Fruit fly (Drosophila melanogaster) S2 (cell line): Measurements from ENCODE around the gene CG32450.

Experiments
- CG8478 ChIP-seq: fragments of >200 bp; optimal IDR thresholded peaks from 2 replicates; lab custom pipeline; 2018
- CTCF ChIP-seq, 2 experiments: fragments of >200 bp; optimal IDR thresholded peaks; 2 replicates each; lab custom pipeline; 2018

Gene CG32450

DNA sequence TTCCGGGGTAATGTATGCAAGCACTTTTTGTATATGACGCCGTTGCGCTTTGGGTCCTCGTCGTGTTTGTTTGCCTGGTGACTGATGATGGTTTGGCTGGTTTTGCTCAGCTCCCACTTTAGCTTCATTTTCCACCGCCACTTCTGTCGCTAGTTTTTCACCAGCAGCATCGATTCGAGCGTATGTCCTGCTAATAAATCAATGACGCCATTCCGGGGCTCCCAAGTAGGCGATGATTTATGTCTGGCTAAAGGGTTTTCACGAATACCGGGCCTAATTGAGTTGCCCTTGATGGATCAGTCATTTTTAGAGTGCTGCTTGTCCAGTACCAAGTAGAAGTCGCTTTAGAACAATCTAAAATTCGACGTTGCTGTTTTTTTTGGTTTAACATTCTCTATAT is at the start of gene CG32450:
Gene CG32450, plus strand, starts transcription at position 301 of the 400 bp plus-strand sequence.
- no peak for TF ChIP-seq CTCF (optimal IDR thresholded peaks at IDR 0.05; lab: Kevin White, UChicago)
- TF ChIP-seq CG8478 (lab: Kevin White, UChicago), result no peak

DNA sequence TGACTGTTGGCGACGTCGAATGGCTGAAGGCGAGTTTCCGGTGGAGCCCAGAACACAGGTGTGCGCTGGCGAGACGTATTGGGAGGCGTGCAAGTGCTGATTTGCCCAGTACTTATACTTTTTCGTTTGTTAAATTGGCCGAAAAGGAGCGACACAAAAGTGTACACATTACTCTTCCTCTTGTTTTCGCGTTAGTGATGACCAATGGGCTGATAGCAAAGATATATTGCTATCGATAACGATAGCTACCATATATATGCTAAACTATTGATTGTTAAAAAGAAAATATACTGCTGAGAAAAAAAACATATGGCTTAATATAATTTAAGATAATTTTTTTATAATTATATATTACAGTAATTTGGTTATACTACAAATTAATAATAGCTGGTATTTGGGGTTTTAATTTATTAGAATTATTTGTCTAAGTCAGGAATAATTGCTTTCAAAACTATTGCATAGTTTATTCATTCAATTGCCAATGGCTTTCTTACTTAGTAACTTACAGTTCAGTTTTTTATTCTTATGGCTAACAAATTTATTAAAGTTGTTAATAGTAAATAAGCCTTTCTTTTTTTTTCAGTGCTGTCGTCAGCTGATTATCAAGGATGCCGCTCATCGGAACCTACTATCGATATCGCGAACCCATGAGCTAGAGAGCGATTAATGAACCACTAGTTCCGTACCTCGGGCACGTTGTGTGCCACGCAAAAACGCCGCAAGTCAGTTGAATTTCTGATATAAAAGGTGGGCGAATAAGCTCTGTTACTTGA is 41.4 kb upstream of the CG32450 start, which contains the start of the genes Hem and IleRS:
Gene Hem, minus strand, starts transcription at position 202 of the 773 bp plus-strand sequence.
Gene IleRS, plus strand, starts transcription at position 672 of the 773 bp plus-strand sequence.
- TF ChIP-seq CG8478 (lab: Kevin White, UChicago), result no peak
- TF ChIP-seq CTCF (optimal IDR thresholded peaks at IDR 0.05; lab: Kevin White, UChicago), result no peak

DNA sequence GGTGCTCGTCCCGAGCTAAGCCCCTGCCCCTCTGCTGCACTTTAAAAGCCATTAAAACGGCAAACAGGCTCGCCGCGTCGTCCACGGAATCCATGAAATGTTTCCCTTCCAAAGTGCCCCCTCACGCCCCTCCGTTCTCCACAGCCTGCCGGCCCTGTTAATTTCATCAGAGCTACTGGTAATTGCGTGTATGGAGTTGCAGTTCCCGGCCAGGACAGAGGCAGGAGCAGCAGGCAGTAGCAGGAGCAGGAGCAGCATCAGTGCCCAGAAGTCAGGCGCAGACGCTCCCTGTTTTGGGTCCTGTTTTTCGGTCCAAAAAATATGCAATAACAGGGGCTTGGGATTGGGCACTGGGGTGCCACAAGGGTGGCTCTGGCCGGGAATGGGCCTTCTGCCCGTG is 12.7 kb upstream of the CG32450 start:
- TF ChIP-seq CTCF (optimal IDR thresholded peaks at IDR 0.05; lab: Kevin White, UChicago) (no peak), CG8478 (lab: Kevin White, UChicago) (no peak)

DNA sequence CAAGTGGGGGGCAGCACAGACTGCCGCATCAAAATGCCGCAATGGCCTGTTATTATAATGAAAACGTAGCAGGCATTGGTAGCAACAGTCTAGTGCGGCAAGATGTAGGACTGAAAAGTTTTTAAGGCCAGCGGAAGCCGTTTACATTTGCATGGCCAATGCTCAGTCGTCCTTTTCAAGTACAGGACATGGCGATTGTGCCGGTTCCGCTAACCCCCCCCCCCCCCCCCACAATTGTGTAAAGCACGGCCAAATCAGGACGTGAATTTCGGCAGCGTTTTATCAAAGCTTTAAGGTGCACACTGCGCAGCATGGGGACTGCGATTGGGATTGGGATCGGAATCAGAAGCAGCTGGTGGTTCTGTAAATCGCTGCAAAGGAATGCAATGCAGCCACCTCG is 8.2 kb downstream of the CG32450 start:
- TF ChIP-seq CTCF (optimal IDR thresholded peaks at IDR 0.05; lab: Kevin White, UChicago), result no peak
- no peak for TF ChIP-seq CG8478 (lab: Kevin White, UChicago)

DNA sequence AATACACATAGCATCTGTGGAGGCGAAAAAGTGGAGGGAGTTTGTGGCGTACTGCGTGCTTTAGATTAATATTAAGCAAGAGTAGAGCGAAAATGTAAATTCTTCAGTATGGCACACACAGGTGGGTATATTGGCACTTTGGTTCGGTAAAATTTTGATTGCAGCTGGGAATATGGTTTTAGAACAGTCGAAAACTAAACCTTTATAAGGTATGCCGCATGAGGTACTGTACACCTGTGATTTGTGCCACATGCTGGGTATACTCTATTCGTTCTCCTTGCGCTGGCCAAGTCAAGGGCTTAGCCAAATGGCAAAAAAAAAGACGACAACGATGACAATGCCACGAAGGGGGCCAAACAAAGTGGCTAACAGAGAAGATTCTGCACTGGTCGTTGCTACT is 13.0 kb downstream of the CG32450 start:
- TF ChIP-seq CG8478 (lab: Kevin White, UChicago) (no peak), CTCF (optimal IDR thresholded peaks at IDR 0.05; lab: Kevin White, UChicago) (no peak)

DNA sequence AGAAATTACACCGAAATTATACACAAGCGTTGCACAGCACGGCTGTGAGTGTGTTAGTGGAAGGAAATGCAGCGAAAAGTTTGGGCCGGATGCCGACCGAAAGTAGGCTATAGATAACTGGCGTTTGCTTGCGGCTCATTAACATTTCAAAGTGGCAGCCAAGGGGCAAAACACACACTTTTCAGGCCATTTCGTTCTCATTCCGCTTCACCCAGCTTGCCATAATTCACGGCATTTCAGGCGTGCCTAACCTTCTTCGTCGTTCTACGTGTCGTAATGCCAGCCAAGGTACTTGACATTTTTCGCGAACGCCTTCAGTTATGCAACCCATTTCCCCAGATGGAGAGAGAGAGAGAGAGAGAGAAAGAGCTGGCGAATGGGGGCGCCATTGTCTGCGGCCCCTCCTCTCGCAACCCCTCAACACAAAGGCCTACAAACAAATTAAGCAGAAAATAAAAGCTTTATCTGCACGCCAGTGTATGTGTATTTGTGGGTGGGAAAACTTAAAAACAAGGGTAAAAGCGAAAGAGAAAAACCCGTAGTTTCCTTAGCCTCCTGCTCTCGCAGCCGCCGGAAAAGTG is 17.1 kb downstream of the CG32450 start:
- TF ChIP-seq CTCF (optimal IDR thresholded peaks at IDR 0.05; lab: Kevin White, UChicago) (no peak), CG8478 (lab: Kevin White, UChicago) (no peak)

DNA sequence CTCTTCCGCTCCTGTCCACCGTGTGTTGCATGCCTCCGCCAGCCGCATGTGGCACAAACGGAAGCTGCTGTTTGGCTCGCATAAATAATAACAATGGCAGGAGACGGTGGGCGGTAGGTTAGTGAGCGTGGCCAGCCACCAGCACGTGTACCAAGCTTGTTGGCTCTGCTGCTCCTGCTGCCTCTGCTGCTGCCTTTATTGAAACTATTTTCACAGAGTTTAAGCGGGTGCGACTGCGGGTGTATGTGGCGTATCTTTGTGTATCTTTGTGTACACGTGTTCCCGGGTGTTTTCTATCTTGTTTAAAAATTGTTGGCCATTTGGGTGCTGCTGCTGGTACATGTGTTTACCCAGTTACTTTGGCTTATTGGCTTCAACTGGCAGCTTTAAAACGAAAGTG is 20.0 kb downstream of the CG32450 start:
- TF ChIP-seq CTCF (optimal IDR thresholded peaks at IDR 0.05; lab: Kevin White, UChicago), result no peak

DNA sequence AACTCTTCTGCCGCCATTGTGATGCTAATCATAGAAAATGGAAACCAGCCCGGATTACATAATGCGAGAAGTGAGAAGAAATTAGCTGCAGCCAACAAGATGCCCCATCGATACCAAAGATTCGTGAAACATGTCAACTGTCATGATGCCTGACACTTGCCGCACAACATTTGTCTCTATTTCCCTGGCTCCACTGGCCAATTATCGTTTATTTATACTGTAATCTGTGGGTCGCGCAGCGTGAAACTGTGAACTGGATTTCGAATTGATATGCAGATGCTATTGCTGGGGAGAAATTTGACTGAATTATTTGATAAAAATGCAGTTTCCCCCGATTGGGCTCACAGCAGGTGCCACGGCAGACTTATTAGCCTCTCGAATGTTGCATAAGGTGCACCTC is 21.1 kb downstream of the CG32450 start:
- TF ChIP-seq CG8478 (lab: Kevin White, UChicago), result no peak
- TF ChIP-seq CTCF (optimal IDR thresholded peaks at IDR 0.05; lab: Kevin White, UChicago), result no peak

DNA sequence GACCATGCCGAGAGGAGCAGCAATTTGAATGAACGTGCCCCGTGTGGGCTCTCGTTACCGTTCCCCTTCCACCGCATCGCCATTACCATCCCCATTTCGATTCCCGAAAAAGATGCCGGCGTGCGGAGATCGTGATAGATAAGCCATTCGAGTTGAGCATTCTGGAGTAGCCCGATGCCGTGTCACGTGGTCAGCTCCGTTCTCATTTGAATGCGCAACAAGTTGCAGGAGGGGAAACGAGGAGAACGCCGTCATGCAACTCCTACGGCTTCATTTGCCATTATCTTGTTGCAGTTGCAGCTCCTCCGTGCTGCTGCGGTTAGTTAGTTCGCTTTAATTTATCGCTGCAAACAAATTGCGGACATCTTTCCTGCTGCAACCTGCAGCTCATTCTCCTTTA is 22.0 kb downstream of the CG32450 start:
- TF ChIP-seq CG8478 (lab: Kevin White, UChicago), result no peak
- no peak for TF ChIP-seq CTCF (optimal IDR thresholded peaks at IDR 0.05; lab: Kevin White, UChicago)

DNA sequence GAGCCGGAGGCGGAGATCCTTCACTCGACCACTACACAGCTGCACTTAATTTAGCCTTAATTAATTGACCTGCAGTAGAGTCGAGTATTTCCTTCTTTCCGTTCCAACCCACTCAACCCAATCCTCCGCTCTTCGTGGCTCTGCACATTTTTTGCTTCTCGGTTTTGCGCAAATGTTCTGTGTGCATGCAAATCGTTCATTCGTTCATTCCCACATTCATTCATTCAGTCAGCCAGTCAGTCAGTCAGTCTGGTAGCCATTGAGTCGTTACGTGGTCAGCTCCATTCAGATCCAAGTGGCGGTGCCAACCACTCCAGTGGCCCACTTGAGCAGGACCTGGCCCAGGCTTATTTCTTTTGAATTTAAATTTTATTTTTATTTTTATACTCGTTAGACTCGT is 23.1 kb downstream of the CG32450 start:
- no peak for TF ChIP-seq CG8478 (lab: Kevin White, UChicago)
- no peak for TF ChIP-seq CTCF (optimal IDR thresholded peaks at IDR 0.05; lab: Kevin White, UChicago)

DNA sequence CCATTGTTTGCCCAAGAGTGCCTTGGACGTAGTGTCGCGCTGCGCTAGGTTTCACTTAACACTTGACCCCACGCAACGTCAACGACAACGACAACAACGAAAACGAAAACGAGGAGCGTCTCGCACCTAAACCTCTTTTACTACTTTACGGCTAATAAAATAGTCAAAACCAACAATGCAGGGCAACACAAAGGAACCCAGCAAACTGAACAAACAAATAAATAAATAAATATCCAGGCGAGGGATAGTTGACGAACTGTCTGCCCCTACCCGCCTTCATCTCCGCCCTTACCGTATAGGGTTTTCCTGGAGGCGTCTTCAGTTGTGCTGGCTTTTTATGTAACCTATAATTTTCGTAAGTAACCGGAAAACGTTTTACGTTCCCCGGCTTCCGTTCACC is 34.8 kb downstream of the CG32450 start:
- TF ChIP-seq CTCF (optimal IDR thresholded peaks at IDR 0.05; lab: Kevin White, UChicago), result no peak
- TF ChIP-seq CG8478 (lab: Kevin White, UChicago), result no peak

DNA sequence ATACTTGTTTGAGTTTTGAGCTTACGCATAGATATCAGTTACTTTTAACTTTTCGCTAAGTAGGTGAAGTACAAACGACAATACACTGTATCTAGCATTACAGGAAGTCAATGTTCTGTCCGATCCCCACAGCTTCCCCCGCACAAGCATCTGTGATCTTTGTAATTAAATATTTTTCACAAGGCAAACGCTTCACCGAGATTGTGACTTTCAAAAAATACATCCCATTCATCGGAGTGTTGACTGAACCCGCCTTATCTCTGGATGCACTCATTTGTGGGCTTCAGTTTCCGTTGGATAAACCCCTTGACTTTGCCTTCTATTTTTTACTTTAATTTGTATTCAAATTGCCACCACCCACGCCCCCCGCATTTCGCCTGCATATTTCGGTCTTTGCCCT is 37.4 kb downstream of the CG32450 start:
- TF ChIP-seq CTCF (optimal IDR thresholded peaks at IDR 0.05; lab: Kevin White, UChicago) (no peak), CG8478 (lab: Kevin White, UChicago) (no peak)

DNA sequence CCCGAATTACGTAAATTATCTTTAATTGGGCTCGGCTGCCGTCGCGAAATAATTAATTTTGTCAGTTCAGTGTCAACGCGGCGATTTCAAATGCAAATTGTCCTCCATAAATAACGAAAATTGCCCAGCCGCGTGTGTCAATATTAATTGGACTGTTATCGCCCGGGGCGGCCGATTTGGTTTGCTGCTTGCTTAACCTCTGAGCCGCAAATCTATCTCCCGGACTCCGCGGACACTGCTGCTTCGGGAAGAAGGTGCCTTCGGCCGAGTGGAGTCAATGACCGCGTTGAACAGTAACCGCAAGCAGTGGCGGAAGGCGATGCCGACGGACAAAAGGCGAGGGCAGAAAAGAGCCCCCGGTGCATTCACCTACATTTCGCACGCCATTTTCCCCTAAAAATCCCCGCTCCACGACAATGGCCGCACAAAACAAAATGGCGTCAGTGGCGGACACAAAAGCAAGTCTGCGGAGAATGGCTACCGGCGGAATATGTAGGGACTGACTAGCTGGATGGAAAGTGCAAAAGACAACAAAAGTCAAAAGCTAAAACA is 40.0 kb downstream of the CG32450 start:
- no peak for TF ChIP-seq CTCF (optimal IDR thresholded peaks at IDR 0.05; lab: Kevin White, UChicago)
- TF ChIP-seq CG8478 (lab: Kevin White, UChicago), result no peak

DNA sequence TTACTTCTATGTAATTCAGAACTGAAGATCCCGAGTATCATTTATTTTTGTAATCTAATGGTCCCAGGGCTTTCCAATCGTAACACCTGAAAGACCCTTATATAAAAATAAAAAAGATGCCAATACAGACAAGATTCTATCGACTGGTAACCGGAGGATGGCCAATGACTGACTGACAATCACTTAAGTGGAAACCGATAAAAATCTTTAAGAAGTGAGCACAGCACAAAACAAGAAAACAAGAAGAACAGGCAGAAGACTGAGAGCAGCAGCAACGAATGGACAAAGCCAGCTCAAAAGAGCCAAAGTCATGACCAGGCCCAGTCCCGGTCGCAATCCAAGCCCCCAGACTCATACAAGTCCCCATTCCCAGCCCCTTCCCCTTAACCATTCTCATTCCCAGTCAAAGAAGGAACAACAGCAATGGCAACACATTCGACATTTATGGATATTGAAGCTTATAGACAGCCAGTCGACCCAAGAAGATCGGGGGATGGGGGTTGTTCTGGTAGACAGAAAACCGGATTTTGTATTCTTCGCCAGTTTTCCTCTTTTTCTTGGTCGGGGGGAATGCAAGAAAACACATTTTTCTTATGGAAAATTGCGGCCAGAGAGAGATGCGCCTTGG is 42.9 kb downstream of the CG32450 start:
- TF ChIP-seq CG8478 (lab: Kevin White, UChicago), result no peak
- TF ChIP-seq CTCF (optimal IDR thresholded peaks at IDR 0.05; lab: Kevin White, UChicago), result no peak

DNA sequence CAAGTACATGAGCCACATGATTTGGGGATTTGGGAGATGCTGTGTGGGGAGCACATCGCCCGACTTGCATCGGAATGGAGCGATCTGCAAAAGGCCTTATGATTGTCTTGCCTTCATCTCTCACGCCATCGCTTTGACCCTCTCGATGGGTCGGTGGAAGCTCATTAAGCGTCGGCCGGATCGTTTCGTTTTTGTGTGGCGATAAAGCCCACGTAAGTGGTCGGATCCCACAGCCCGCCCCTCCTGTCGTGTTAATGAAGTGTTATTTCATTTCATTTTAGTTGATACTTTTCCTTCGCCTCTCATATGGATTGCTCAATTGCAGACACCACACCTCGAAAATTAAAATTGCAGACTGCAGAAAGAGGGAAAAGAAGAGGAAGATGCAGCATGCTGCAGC is 47.2 kb downstream of the CG32450 start:
- TF ChIP-seq CG8478 (lab: Kevin White, UChicago) (no peak), CTCF (optimal IDR thresholded peaks at IDR 0.05; lab: Kevin White, UChicago) (no peak)
